Worm (Caenorhabditis elegans): ENCODE measurements around the gene adal-1.

ce11 chrII:6901795-6902194 is 8.4 kb upstream of the adal-1 start, which contains the start of gene psmd-9:
- TF ChIP-seq lin-35 (GFP tag; optimal IDR thresholded peaks at IDR 0.05) (no peak), egl-18 (GFP tag; IDR thresholded peaks at IDR 0.05) (no peak), aptf-2 (GFP tag; conservative IDR thresholded peaks at IDR 0.05) (no peak), lsl-1 (GFP tag; optimal IDR thresholded peaks at IDR 0.05) (no peak), ama-1 (optimal IDR thresholded peaks at IDR 0.05) (no peak), ama-1 (GFP tag; optimal IDR thresholded peaks at IDR 0.05) (no peak), repo-1 (tag; optimal IDR thresholded peaks at IDR 0.05) (no peak), unc-62 (GFP tag; optimal IDR thresholded peaks at IDR 0.05) (no peak), gei-17 (GFP tag; optimal IDR thresholded peaks at IDR 0.05) (no peak), ztf-6 (GFP tag; IDR thresholded peaks at IDR 0.05) (no peak), lin-40 (tag; optimal IDR thresholded peaks at IDR 0.05) (no peak), ztf-26 (tag; optimal IDR thresholded peaks at IDR 0.05) (no peak), nfya-2 (GFP tag; IDR thresholded peaks at IDR 0.05) (no peak)
